Worm (Caenorhabditis elegans) whole organism, L1 larva: ENCODE data around the gene unc-45.

Source experiments
- C16A3.4 ChIP-seq: fragments of 150-350 bp; optimal IDR thresholded peaks from 2 replicates; lab custom pipeline; 2014; ENCODE audit warnings: missing biosample characterization, missing genetic modification characterization
- C34B4.2 ChIP-seq: sonication (generic microtip); optimal IDR thresholded peaks from 2 replicates; lab custom pipeline; 2017; ENCODE audit warnings: mild to moderate bottlenecking, missing genetic modification characterization, missing compliant biosample characterization
- Y116A8C.19 ChIP-seq: sonication (generic microtip); optimal IDR thresholded peaks from 2 replicates; lab custom pipeline; 2016; ENCODE audit warnings: missing compliant biosample characterization, missing genetic modification characterization, borderline replicate concordance
- aly-2 ChIP-seq: fragments of 150-350 bp; optimal IDR thresholded peaks from 2 replicates; lab custom pipeline; 2014; ENCODE audit warnings: missing biosample characterization, missing genetic modification characterization
- blmp-1 ChIP-seq: fragments of 150-350 bp; optimal IDR thresholded peaks from 2 replicates; lab custom pipeline; 2014; ENCODE audit warnings: missing biosample characterization, missing genetic modification characterization
- ceh-63 ChIP-seq: fragments of 200-800 bp; sonication (Bioruptor generic); optimal IDR thresholded peaks from 2 replicates; lab custom pipeline; 2018; ENCODE audit warnings: mild to moderate bottlenecking, missing genetic modification characterization, missing compliant biosample characterization
- ceh-8 ChIP-seq: fragments of 200-800 bp; sonication (Bioruptor generic); optimal IDR thresholded peaks from 2 replicates; lab custom pipeline; 2018; ENCODE audit warnings: mild to moderate bottlenecking, missing genetic modification characterization, moderate library complexity, missing compliant biosample characterization
- ceh-88 ChIP-seq: fragments of 200-800 bp; sonication (Bioruptor generic); IDR thresholded peaks from 2 replicates; pipeline ENCODE4 v1.3.6; 2022; ENCODE audit warnings: missing genetic modification characterization, missing compliant biosample characterization
- ces-1 ChIP-seq: fragments of 150-350 bp; optimal IDR thresholded peaks from 2 replicates; lab custom pipeline; 2014; ENCODE audit warnings: missing biosample characterization, missing genetic modification reagents, missing genetic modification characterization
- dpl-1 ChIP-seq, 3 experiments: fragments of 150-350 bp in 2 of 3; sonication (generic microtip) in 1 of 3; optimal IDR thresholded peaks; 2 replicates each; lab custom pipeline; 2014 to 2017; ENCODE audit warnings: missing biosample characterization in 3 of 3, missing genetic modification characterization in 3 of 3, missing genetic modification reagents in 3 of 3
- efl-1 ChIP-seq, 4 experiments: fragments of 150-350 bp; optimal IDR thresholded peaks in 3 of 4; peaks in 1 of 4; 1 replicate in 1 of 4; 2 replicates in 3 of 4; lab custom pipeline; 2014; ENCODE audit warnings: missing biosample characterization in 2 of 4, missing genetic modification characterization in 2 of 4, missing genetic modification reagents in 2 of 4
- efl-3 ChIP-seq: fragments of 200-800 bp; sonication (Bioruptor generic); optimal IDR thresholded peaks from 2 replicates; lab custom pipeline; 2018; ENCODE audit warnings: mild to moderate bottlenecking, missing genetic modification characterization, missing compliant biosample characterization
- elt-2 ChIP-seq: sonication (generic microtip); optimal IDR thresholded peaks from 2 replicates; lab custom pipeline; 2016; ENCODE audit warnings: missing genetic modification characterization, mild to moderate bottlenecking, inconsistent platforms, missing compliant biosample characterization, missing genetic modification reagents
- elt-3 ChIP-seq, 6 experiments: fragments of 150-350 bp in 1 of 6; sonication (generic microtip); optimal IDR thresholded peaks; 2 replicates each; lab custom pipeline; 2017 to 2018; ENCODE audit warnings: missing biosample characterization in 6 of 6, missing genetic modification characterization in 6 of 6, inconsistent platforms in 1 of 6
- fkh-10 ChIP-seq: sonication (generic microtip); optimal IDR thresholded peaks from 2 replicates; lab custom pipeline; 2017; ENCODE audit warnings: missing biosample characterization, missing genetic modification reagents, missing genetic modification characterization
- fkh-4 ChIP-seq: sonication (generic microtip); optimal IDR thresholded peaks from 2 replicates; lab custom pipeline; 2016; ENCODE audit warnings: missing compliant biosample characterization, missing genetic modification characterization, borderline replicate concordance
- fos-1 ChIP-seq: fragments of 150-350 bp; optimal IDR thresholded peaks from 2 replicates; lab custom pipeline; 2014; ENCODE audit warnings: missing biosample characterization, missing genetic modification characterization
- hlh-17 ChIP-seq: fragments of 200-800 bp; sonication (Bioruptor generic); optimal IDR thresholded peaks from 2 replicates; lab custom pipeline; 2018; ENCODE audit warnings: missing genetic modification characterization, mild to moderate bottlenecking, missing compliant biosample characterization, moderate library complexity, borderline replicate concordance
- hlh-4 ChIP-seq: sonication (generic microtip); optimal IDR thresholded peaks from 2 replicates; lab custom pipeline; 2016; ENCODE audit warnings: mild to moderate bottlenecking, missing genetic modification characterization, missing compliant biosample characterization
- hpl-2 ChIP-seq: fragments of 150-350 bp; optimal IDR thresholded peaks from 2 replicates; lab custom pipeline; 2014; ENCODE audit warnings: missing biosample characterization, missing genetic modification reagents, missing genetic modification characterization
- isw-1 ChIP-seq: fragments of 200-800 bp; sonication (Bioruptor generic); IDR thresholded peaks from 2 replicates; pipeline ENCODE4 v1.3.6; 2022; ENCODE audit warnings: missing genetic modification characterization, missing compliant biosample characterization
- jun-1 ChIP-seq: fragments of 150-350 bp; optimal IDR thresholded peaks from 2 replicates; lab custom pipeline; 2014; ENCODE audit warnings: missing biosample characterization, missing genetic modification reagents, missing genetic modification characterization
- lin-14 ChIP-seq: fragments of 200-800 bp; sonication (Bioruptor generic); optimal IDR thresholded peaks from 2 replicates; lab custom pipeline; 2018; ENCODE audit warnings: mild to moderate bottlenecking, missing genetic modification characterization, moderate library complexity, missing compliant biosample characterization
- lin-35 ChIP-seq, 2 experiments: fragments of 150-350 bp; optimal IDR thresholded peaks; 2 replicates each; lab custom pipeline; 2014; ENCODE audit warnings: missing biosample characterization in 2 of 2, missing genetic modification characterization in 2 of 2, missing genetic modification reagents in 2 of 2
- lin-39 ChIP-seq: fragments of 150-350 bp; optimal IDR thresholded peaks from 2 replicates; lab custom pipeline; 2014; ENCODE audit warnings: missing biosample characterization, missing genetic modification reagents, missing genetic modification characterization
- lsy-2 ChIP-seq, 2 experiments: fragments of 150-350 bp; optimal IDR thresholded peaks; 2 replicates each; lab custom pipeline; 2014; ENCODE audit warnings: missing biosample characterization in 2 of 2, missing genetic modification characterization in 2 of 2
- mab-9 ChIP-seq: fragments of 200-800 bp; sonication (Bioruptor generic); IDR thresholded peaks from 2 replicates; pipeline ENCODE4 v1.3.6; 2022; ENCODE audit warnings: missing genetic modification reagents, missing genetic modification characterization, missing compliant biosample characterization
- mdl-1 ChIP-seq, 2 experiments: fragments of 150-350 bp; optimal IDR thresholded peaks; 2 replicates each; lab custom pipeline; 2014 to 2017; ENCODE audit warnings: missing biosample characterization in 2 of 2, missing genetic modification characterization in 2 of 2, inconsistent platforms in 1 of 2
- mep-1 ChIP-seq: fragments of 150-350 bp; optimal IDR thresholded peaks from 2 replicates; lab custom pipeline; 2014; ENCODE audit warnings: missing biosample characterization, missing genetic modification characterization
- nhr-11 ChIP-seq: fragments of 150-350 bp; optimal IDR thresholded peaks from 2 replicates; lab custom pipeline; 2014; ENCODE audit warnings: missing biosample characterization, missing genetic modification characterization
- nhr-12 ChIP-seq: sonication (generic microtip); optimal IDR thresholded peaks from 2 replicates; lab custom pipeline; 2017; ENCODE audit warnings: missing biosample characterization, missing genetic modification characterization
- nhr-20 ChIP-seq: sonication (generic microtip); optimal IDR thresholded peaks from 2 replicates; lab custom pipeline; 2016; ENCODE audit warnings: mild to moderate bottlenecking, missing genetic modification characterization, missing compliant biosample characterization
- nhr-237 ChIP-seq: fragments of 150-350 bp; optimal IDR thresholded peaks from 2 replicates; lab custom pipeline; 2014; ENCODE audit warnings: missing biosample characterization, missing genetic modification characterization
- nhr-71 ChIP-seq: sonication (generic microtip); optimal IDR thresholded peaks from 2 replicates; lab custom pipeline; 2016; ENCODE audit warnings: mild to moderate bottlenecking, missing genetic modification characterization, moderate library complexity, missing compliant biosample characterization
- nhr-76 ChIP-seq: sonication (generic microtip); optimal IDR thresholded peaks from 2 replicates; lab custom pipeline; 2017; ENCODE audit warnings: missing biosample characterization, missing genetic modification characterization
- nhr-85 ChIP-seq: sonication (generic microtip); peaks from one replicate; lab custom pipeline; 2016; ENCODE audit warnings: missing genetic modification characterization, inconsistent platforms, missing compliant biosample characterization
- nhr-90 ChIP-seq: sonication (generic microtip); optimal IDR thresholded peaks from 2 replicates; lab custom pipeline; 2016; ENCODE audit warnings: mild to moderate bottlenecking, missing genetic modification characterization, missing compliant biosample characterization; ENCODE audit not compliant: poor library complexity
- pag-3 ChIP-seq: sonication (generic microtip); optimal IDR thresholded peaks from 2 replicates; lab custom pipeline; 2017; ENCODE audit warnings: missing genetic modification characterization, mild to moderate bottlenecking, missing compliant biosample characterization, antibody characterized with exemption, borderline replicate concordance; ENCODE audit not compliant: insufficient read depth
- pax-3 ChIP-seq: fragments of 200-800 bp; sonication (Bioruptor generic); optimal IDR thresholded peaks from 2 replicates; lab custom pipeline; 2018; ENCODE audit warnings: mild to moderate bottlenecking, missing genetic modification characterization, moderate library complexity, missing compliant biosample characterization
- skn-1 ChIP-seq: fragments of 150-350 bp; optimal IDR thresholded peaks from 2 replicates; lab custom pipeline; 2014; ENCODE audit warnings: missing biosample characterization, missing genetic modification characterization
- snpc-4 ChIP-seq: fragments of 150-350 bp; optimal IDR thresholded peaks from 2 replicates; lab custom pipeline; 2014; ENCODE audit warnings: missing biosample characterization, missing genetic modification characterization
- snu-23 ChIP-seq: sonication (generic microtip); optimal IDR thresholded peaks from 2 replicates; lab custom pipeline; 2016; ENCODE audit warnings: missing genetic modification characterization, missing compliant biosample characterization
- sup-37 ChIP-seq: fragments of 200-800 bp; sonication (Bioruptor generic); optimal IDR thresholded peaks from 2 replicates; lab custom pipeline; 2018; ENCODE audit warnings: mild to moderate bottlenecking, missing genetic modification characterization, missing compliant biosample characterization
- swsn-7 ChIP-seq: sonication (generic microtip); optimal IDR thresholded peaks from 2 replicates; lab custom pipeline; 2016; ENCODE audit warnings: missing genetic modification characterization, missing compliant biosample characterization
- tbx-2 ChIP-seq: sonication (generic microtip); optimal IDR thresholded peaks from 2 replicates; lab custom pipeline; 2016; ENCODE audit warnings: missing genetic modification characterization, missing compliant biosample characterization
- tlp-1 ChIP-seq: fragments of 150-350 bp; optimal IDR thresholded peaks from 2 replicates; lab custom pipeline; 2014; ENCODE audit warnings: missing biosample characterization, missing genetic modification characterization
- unc-130 ChIP-seq: fragments of 150-350 bp; optimal IDR thresholded peaks from 2 replicates; lab custom pipeline; 2017; ENCODE audit warnings: missing biosample characterization, missing genetic modification characterization, inconsistent platforms
- unc-30 ChIP-seq: sonication (generic microtip); optimal IDR thresholded peaks from 2 replicates; lab custom pipeline; 2017; ENCODE audit warnings: missing biosample characterization, missing genetic modification characterization
- unc-62 ChIP-seq: fragments of 150-350 bp; optimal IDR thresholded peaks from 2 replicates; lab custom pipeline; 2014; ENCODE audit warnings: missing biosample characterization, missing genetic modification reagents, missing genetic modification characterization
- unc-86 ChIP-seq: sonication (generic microtip); optimal IDR thresholded peaks from 2 replicates; lab custom pipeline; 2016; ENCODE audit warnings: missing genetic modification characterization, missing compliant biosample characterization
- vab-15 ChIP-seq: sonication (generic microtip); optimal IDR thresholded peaks from 2 replicates; lab custom pipeline; 2017; ENCODE audit warnings: missing genotype, mild to moderate bottlenecking, missing genetic modification characterization, missing compliant biosample characterization

The unc-45 gene

DNA sequence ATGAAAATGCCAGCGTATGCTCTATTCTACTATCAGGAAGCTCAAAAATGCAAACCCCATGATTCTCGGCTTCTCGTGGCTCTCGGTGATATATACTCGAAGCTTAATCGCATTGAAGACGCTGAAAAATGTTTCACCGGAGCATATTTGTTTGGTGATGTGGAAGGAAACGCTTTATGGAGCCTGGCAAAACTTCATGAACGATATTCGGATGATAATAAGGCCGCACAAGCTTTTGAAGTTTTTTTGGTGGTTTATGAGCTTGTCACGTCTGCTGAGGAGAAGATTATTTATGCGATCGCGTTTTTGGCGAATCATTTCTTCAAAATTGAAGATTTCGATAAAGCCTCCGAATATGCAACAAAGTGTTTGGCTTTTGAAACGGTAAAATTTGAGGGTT is 10.1 kb upstream of the unc-45 start:
- TF ChIP-seq lin-14 (GFP tag; lab: Kevin White, UChicago) (no peak), lsy-2 (tag; optimal IDR thresholded peaks at IDR 0.05; lab: Kevin White, UChicago) (no peak)

DNA sequence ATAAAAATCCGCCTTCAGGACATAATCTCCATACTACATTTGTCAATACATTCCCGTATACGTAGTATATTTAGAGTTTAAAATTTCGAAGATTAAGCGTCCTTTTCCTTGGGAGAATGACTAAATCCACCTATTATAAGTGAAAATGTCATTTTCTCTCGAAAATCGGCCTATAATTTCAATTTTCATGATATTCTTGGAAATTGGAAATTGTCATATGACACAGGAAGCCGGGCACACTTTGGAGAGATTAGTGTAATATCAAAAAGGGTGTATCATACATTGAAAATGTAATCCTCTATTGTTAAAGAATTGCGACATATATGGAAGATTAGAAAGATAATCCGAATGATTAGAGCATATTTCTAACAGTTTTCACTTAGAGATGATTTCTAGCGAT is 8.6 kb upstream of the unc-45 start:
- TF ChIP-seq elt-2 = no peak
- peak; percentile 97 for TF ChIP-seq pax-3
- no peak for TF ChIP-seq fkh-10 (GFP tag; lab: Kevin White, UChicago)
- TF ChIP-seq elt-3 (tag; optimal IDR thresholded peaks at IDR 0.05; lab: Kevin White, UChicago) = no peak
- no peak for TF ChIP-seq vab-15
- TF ChIP-seq nhr-71 (tag; lab: Kevin White, UChicago) = peak; percentile 83
- no peak for TF ChIP-seq lin-35 (GFP tag; optimal IDR thresholded peaks at IDR 0.05; lab: Kevin White, UChicago)
- TF ChIP-seq unc-86 (tag; lab: Kevin White, UChicago) = no peak
- TF ChIP-seq swsn-7 = peak; percentile 60
- TF ChIP-seq hlh-17 (GFP tag; lab: Kevin White, UChicago) = no peak
- no peak for TF ChIP-seq efl-1 (optimal IDR thresholded peaks at IDR 0.05; lab: Kevin White, UChicago)
- TF ChIP-seq efl-1 (GFP tag; optimal IDR thresholded peaks at IDR 0.05 in 1 of 2; lab: Kevin White, UChicago) = no peak
- peak; percentile 80 for TF ChIP-seq fkh-4
- no peak for TF ChIP-seq lin-39 (tag; lab: Kevin White, UChicago)
- no peak for TF ChIP-seq nhr-237 (tag; lab: Kevin White, UChicago)
- TF ChIP-seq C34B4.2 (tag; lab: Kevin White, UChicago) = no peak
- no peak for TF ChIP-seq unc-30 (tag; lab: Kevin White, UChicago)
- peak; percentile 33 for TF ChIP-seq snu-23 (GFP tag; lab: Kevin White, UChicago)
- TF ChIP-seq C16A3.4 (tag; lab: Kevin White, UChicago) = no peak
- no peak for TF ChIP-seq mep-1 (tag; lab: Kevin White, UChicago)
- peak; percentile 41 for TF ChIP-seq nhr-20
- TF ChIP-seq tlp-1 (tag; lab: Kevin White, UChicago) = no peak
- TF ChIP-seq blmp-1 = no peak
- no peak for TF ChIP-seq unc-62 (GFP tag; lab: Kevin White, UChicago)
- TF ChIP-seq nhr-85 (tag; lab: Kevin White, UChicago) = peak; percentile 50
- TF ChIP-seq mab-9 (GFP tag; lab: Robert Waterston, UW) = no peak
- TF ChIP-seq jun-1 (tag; lab: Kevin White, UChicago) = peak; percentile 1
- TF ChIP-seq mdl-1 (tag; optimal IDR thresholded peaks at IDR 0.05; lab: Kevin White, UChicago) = no peak
- TF ChIP-seq ces-1 (GFP tag; lab: Kevin White, UChicago) = no peak
- no peak for TF ChIP-seq hlh-4 (tag; lab: Kevin White, UChicago)
- no peak for TF ChIP-seq lin-14 (GFP tag; lab: Kevin White, UChicago)
- no peak for TF ChIP-seq nhr-90
- no peak for TF ChIP-seq sup-37
- no peak for TF ChIP-seq dpl-1 (GFP tag; optimal IDR thresholded peaks at IDR 0.05; lab: Kevin White, UChicago)
- TF ChIP-seq nhr-12 = no peak
- no peak for TF ChIP-seq snpc-4 (tag; lab: Kevin White, UChicago)
- TF ChIP-seq nhr-11 (tag; lab: Kevin White, UChicago) = peak; percentile 78
- no peak for TF ChIP-seq isw-1 (GFP tag; lab: Robert Waterston, UW)
- no peak for TF ChIP-seq ceh-88
- no peak for TF ChIP-seq hpl-2 (GFP tag; lab: Kevin White, UChicago)
- TF ChIP-seq tbx-2 (tag; lab: Kevin White, UChicago) = no peak
- no peak for TF ChIP-seq ceh-8 (GFP tag; lab: Kevin White, UChicago)
- no peak for TF ChIP-seq skn-1 (tag; lab: Kevin White, UChicago)
- TF ChIP-seq efl-3 (GFP tag; lab: Kevin White, UChicago) = no peak
- TF ChIP-seq nhr-76 = no peak
- TF ChIP-seq aly-2 (tag; lab: Kevin White, UChicago) = no peak
- no peak for TF ChIP-seq pag-3 (tag; lab: Kevin White, UChicago)
- no peak for TF ChIP-seq unc-130
- TF ChIP-seq fos-1 (tag; lab: Kevin White, UChicago) = no peak
- TF ChIP-seq ceh-63 = no peak
- no peak for TF ChIP-seq Y116A8C.19
